Worm (Caenorhabditis elegans) whole organism, L4 larva: ENCODE results near the gene dnj-20.

ENCODE experiments used
- aha-1 ChIP-seq: fragments of 150-350 bp; peaks from one replicate; lab custom pipeline; 2014; ENCODE audit warnings: missing biosample characterization, missing genetic modification characterization
- nhr-77 ChIP-seq: fragments of 150-350 bp; optimal IDR thresholded peaks from 2 replicates; lab custom pipeline; 2014; ENCODE audit warnings: missing biosample characterization, missing genetic modification characterization
- skn-1 ChIP-seq: fragments of 150-350 bp; optimal IDR thresholded peaks from 2 replicates; lab custom pipeline; 2014; ENCODE audit warnings: missing biosample characterization, missing genetic modification characterization

ce11 chrII:9611347-9611923 is 12.5 kb downstream of the dnj-20 start, which contains the start of the genes T15H9.5 and T15H9.4:
- TF ChIP-seq aha-1 (tag; lab: Kevin White, UChicago) (no peak), nhr-77 (tag; lab: Kevin White, UChicago) (no peak), skn-1 (tag; lab: Kevin White, UChicago) (no peak)
